Fruit fly (Drosophila melanogaster) whole organism, embryonic: Measurements from ENCODE around the gene Gbeta76C.
A peak's percentile ranks its signal among the peaks of the same experiment; 100 is the strongest.

ENCODE experiments used
- B-H2 ChIP-seq: fragments of 200-800 bp; sonication (Bioruptor generic); optimal IDR thresholded peaks from 2 replicates; lab custom pipeline; 2018; ENCODE audit warnings: missing biosample characterization, mild to moderate bottlenecking, missing genetic modification characterization
- CG11093 ChIP-seq: fragments of 200-800 bp; sonication (Bioruptor generic); IDR thresholded peaks from 3 replicates; pipeline ENCODE4 v1.3.6; 2022; ENCODE audit warnings: missing biosample characterization, missing genetic modification characterization
- CG13775 ChIP-seq: fragments of 200-800 bp; sonication (Bioruptor generic); optimal IDR thresholded peaks from 3 replicates; lab custom pipeline; 2017; ENCODE audit warnings: missing biosample characterization, mild to moderate bottlenecking, missing genetic modification characterization
- CG14441 ChIP-seq: fragments of 200-800 bp; sonication (Bioruptor generic); IDR thresholded peaks from 2 replicates; pipeline ENCODE4 v1.3.6; 2022; ENCODE audit warnings: missing biosample characterization, missing genetic modification characterization
- CG1832 ChIP-seq: fragments of 200-800 bp; sonication (Bioruptor generic); optimal IDR thresholded peaks from 2 replicates; lab custom pipeline; 2017; ENCODE audit warnings: missing biosample characterization, mild to moderate bottlenecking, missing genetic modification characterization, inconsistent platforms
- CG18599 ChIP-seq: fragments of 200-800 bp; sonication (Bioruptor generic); optimal IDR thresholded peaks from 3 replicates; lab custom pipeline; 2017; ENCODE audit warnings: missing biosample characterization, missing genetic modification characterization, mild to moderate bottlenecking, moderate library complexity, missing genetic modification reagents
- CG2120 ChIP-seq: fragments of 200-800 bp; sonication (Bioruptor generic); optimal IDR thresholded peaks from 3 replicates; lab custom pipeline; 2016; ENCODE audit warnings: missing biosample characterization, missing genetic modification characterization
- CG30403 ChIP-seq: fragments of 200-800 bp; sonication (Bioruptor generic); optimal IDR thresholded peaks from 3 replicates; lab custom pipeline; 2016; ENCODE audit warnings: missing biosample characterization, missing genetic modification characterization
- CG3065 ChIP-seq: fragments of 200-800 bp; sonication (Bioruptor generic); optimal IDR thresholded peaks from 2 replicates; lab custom pipeline; 2016; ENCODE audit warnings: missing biosample characterization, missing genetic modification characterization
- CG31365 ChIP-seq: fragments of 200-800 bp; sonication (Bioruptor generic); optimal IDR thresholded peaks from 2 replicates; lab custom pipeline; 2018; ENCODE audit warnings: missing biosample characterization, mild to moderate bottlenecking, missing genetic modification characterization
- CG32767 ChIP-seq: fragments of 200-800 bp; sonication (Bioruptor generic); IDR thresholded peaks from 2 replicates; pipeline ENCODE4 v1.3.6; 2022; ENCODE audit warnings: missing biosample characterization, missing genetic modification characterization
- CG32772 ChIP-seq: fragments of 200-800 bp; sonication (Bioruptor generic); IDR thresholded peaks from 2 replicates; pipeline ENCODE4 v1.3.6; 2022; ENCODE audit warnings: missing biosample characterization, missing genetic modification characterization
- CG3281 ChIP-seq: fragments of 200-800 bp; sonication (Bioruptor generic); optimal IDR thresholded peaks from 3 replicates; lab custom pipeline; 2017; ENCODE audit warnings: missing biosample characterization, mild to moderate bottlenecking, missing genetic modification characterization
- CG34224 ChIP-seq: fragments of 200-800 bp; sonication (Bioruptor generic); IDR thresholded peaks from 3 replicates; pipeline ENCODE4 v1.3.6; 2022; ENCODE audit warnings: missing biosample characterization, missing genetic modification characterization; ENCODE audit not compliant: partially characterized antibody
- CG5245 ChIP-seq: fragments of 200-800 bp; sonication (Bioruptor generic); optimal IDR thresholded peaks from 3 replicates; lab custom pipeline; 2016; ENCODE audit warnings: missing biosample characterization, missing genetic modification characterization
- CG6254 ChIP-seq: fragments of 200-800 bp; sonication (Bioruptor generic); optimal IDR thresholded peaks from 3 replicates; lab custom pipeline; 2017; ENCODE audit warnings: mild to moderate bottlenecking, missing biosample characterization, missing genetic modification reagents, missing genetic modification characterization
- CG8924 ChIP-seq: fragments of 200-800 bp; optimal IDR thresholded peaks from 3 replicates; lab custom pipeline; 2019; ENCODE audit warnings: missing biosample characterization, mild to moderate bottlenecking, missing genetic modification characterization, moderate library complexity
- Camta ChIP-seq: fragments of 200-800 bp; sonication (Bioruptor generic); optimal IDR thresholded peaks from 2 replicates; lab custom pipeline; 2016; ENCODE audit warnings: missing biosample characterization, missing genetic modification characterization
- Deaf1 ChIP-seq: fragments of 200-800 bp; optimal IDR thresholded peaks from 3 replicates; lab custom pipeline; 2019; ENCODE audit warnings: missing biosample characterization, mild to moderate bottlenecking, missing genetic modification characterization, moderate library complexity
- E2f1 ChIP-seq: fragments of 200-800 bp; sonication (Bioruptor generic); IDR thresholded peaks from 2 replicates; pipeline ENCODE4 v1.3.6; 2022; ENCODE audit warnings: missing biosample characterization, missing genetic modification characterization
- Eip74EF ChIP-seq, 2 experiments: fragments of 200-800 bp in 1 of 2; fragments of >200 bp in 1 of 2; sonication (Bioruptor generic) in 1 of 2; optimal IDR thresholded peaks; 2 replicates each; lab custom pipeline; 2017 to 2019; ENCODE audit warnings: missing biosample characterization in 2 of 2, missing genetic modification characterization in 2 of 2, mild to moderate bottlenecking in 1 of 2, moderate library complexity in 1 of 2
- Ets97D ChIP-seq: fragments of 200-800 bp; sonication (Bioruptor generic); optimal IDR thresholded peaks from 3 replicates; lab custom pipeline; 2016; ENCODE audit warnings: missing biosample characterization, missing genetic modification characterization
- HmgD ChIP-seq: fragments of 200-800 bp; sonication (Bioruptor generic); optimal IDR thresholded peaks from 3 replicates; lab custom pipeline; 2016; ENCODE audit warnings: missing biosample characterization, missing genetic modification characterization
- Jarid2 ChIP-seq: fragments of 200-800 bp; sonication (Bioruptor generic); optimal IDR thresholded peaks from 3 replicates; lab custom pipeline; 2017; ENCODE audit warnings: mild to moderate bottlenecking, missing biosample characterization, missing genetic modification reagents, missing genetic modification characterization
- NfI ChIP-seq: fragments of 200-800 bp; sonication (Bioruptor generic); optimal IDR thresholded peaks from 3 replicates; lab custom pipeline; 2018; ENCODE audit warnings: missing biosample characterization, mild to moderate bottlenecking, missing genetic modification characterization, moderate library complexity
- PHDP ChIP-seq: fragments of 200-800 bp; sonication (Bioruptor generic); optimal IDR thresholded peaks from 3 replicates; lab custom pipeline; 2018; ENCODE audit warnings: missing biosample characterization, mild to moderate bottlenecking, missing genetic modification characterization, moderate library complexity
- Xbp1 ChIP-seq: fragments of 200-800 bp; sonication (Bioruptor generic); optimal IDR thresholded peaks from 3 replicates; lab custom pipeline; 2016; ENCODE audit warnings: missing biosample characterization, mild to moderate bottlenecking, missing genetic modification characterization
- Xrp1 ChIP-seq: fragments of 200-800 bp; sonication (Bioruptor generic); IDR thresholded peaks from 2 replicates; pipeline ENCODE4 v1.3.6; 2022; ENCODE audit warnings: missing biosample characterization, missing genetic modification characterization
- corto ChIP-seq: fragments of 200-800 bp; sonication (Bioruptor generic); optimal IDR thresholded peaks from 2 replicates; lab custom pipeline; 2016; ENCODE audit warnings: missing biosample characterization, mild to moderate bottlenecking, missing genetic modification characterization, moderate library complexity
- crol ChIP-seq: fragments of 200-800 bp; sonication (Bioruptor generic); IDR thresholded peaks from 2 replicates; pipeline ENCODE4 v1.3.6; 2022; ENCODE audit warnings: missing biosample characterization, missing genetic modification characterization
- dmrt11E ChIP-seq: fragments of 200-800 bp; sonication (Bioruptor generic); optimal IDR thresholded peaks from 3 replicates; lab custom pipeline; 2018; ENCODE audit warnings: missing biosample characterization, mild to moderate bottlenecking, missing genetic modification characterization, moderate library complexity
- fru ChIP-seq: fragments of >200 bp; optimal IDR thresholded peaks from 2 replicates; lab custom pipeline; 2017
- gsb-n ChIP-seq: fragments of 200-800 bp; sonication (Bioruptor generic); optimal IDR thresholded peaks from 3 replicates; lab custom pipeline; 2018; ENCODE audit warnings: missing biosample characterization, mild to moderate bottlenecking, missing genetic modification characterization
- insv ChIP-seq, 2 experiments: fragments of 200-800 bp; sonication (Bioruptor generic); optimal IDR thresholded peaks; 3 replicates each; lab custom pipeline; 2016 to 2018; ENCODE audit warnings: missing biosample characterization in 2 of 2, missing genetic modification characterization in 2 of 2
- nerfin-2 ChIP-seq: fragments of 200-800 bp; sonication (Bioruptor generic); IDR thresholded peaks from 2 replicates; pipeline ENCODE4 v1.3.6; 2022; ENCODE audit warnings: missing biosample characterization, missing genetic modification characterization; ENCODE audit not compliant: partially characterized antibody
- pan ChIP-seq, 4 experiments: fragments of >200 bp in 3 of 4; fragments of 200-800 bp in 1 of 4; sonication (Bioruptor generic) in 1 of 4; optimal IDR thresholded peaks in 3 of 4; IDR thresholded peaks in 1 of 4; 2 replicates each; pipeline versions ENCODE4 v1.3.6 to Lab custom; 2017 to 2022; ENCODE audit warnings: missing biosample characterization in 2 of 4, missing genetic modification characterization in 2 of 4, mixed read lengths in 1 of 4
- sens ChIP-seq: fragments of 200-800 bp; sonication (Bioruptor generic); peaks from one replicate; lab custom pipeline; 2016; ENCODE audit warnings: missing biosample characterization, missing genetic modification characterization
- sens-2 ChIP-seq: fragments of 200-800 bp; sonication (Bioruptor generic); IDR thresholded peaks from 2 replicates; pipeline ENCODE4 v1.3.6; 2022; ENCODE audit warnings: missing biosample characterization, missing genetic modification characterization
- sob ChIP-seq: fragments of 200-800 bp; sonication (Bioruptor generic); IDR thresholded peaks from 2 replicates; pipeline ENCODE4 v1.3.6; 2022; ENCODE audit warnings: missing biosample characterization, missing genetic modification characterization
- ssp ChIP-seq: fragments of 200-800 bp; sonication (Bioruptor generic); IDR thresholded peaks from 2 replicates; pipeline ENCODE4 v1.3.6; 2022; ENCODE audit warnings: missing biosample characterization, missing genetic modification characterization
- tgo ChIP-seq: fragments of 200-800 bp; sonication (Bioruptor generic); IDR thresholded peaks from 3 replicates; pipeline ENCODE4 v1.3.6; 2022; ENCODE audit warnings: missing biosample characterization, missing genetic modification characterization
- tll ChIP-seq, 2 experiments: fragments of 200-800 bp in 1 of 2; fragments of >200 bp in 1 of 2; sonication (Bioruptor generic) in 1 of 2; optimal IDR thresholded peaks; 2 replicates each; lab custom pipeline; 2017 to 2019; ENCODE audit warnings: missing biosample characterization in 2 of 2, missing genetic modification characterization in 2 of 2, mild to moderate bottlenecking in 1 of 2, moderate library complexity in 1 of 2
- tx ChIP-seq: fragments of 200-800 bp; sonication (Bioruptor generic); optimal IDR thresholded peaks from 2 replicates; lab custom pipeline; 2016; ENCODE audit warnings: missing biosample characterization, missing genetic modification characterization
- usp ChIP-seq: fragments of >200 bp; optimal IDR thresholded peaks from 2 replicates; lab custom pipeline; 2017; ENCODE audit warnings: missing biosample characterization, missing genetic modification characterization
- vvl ChIP-seq: fragments of 200-800 bp; sonication (Bioruptor generic); IDR thresholded peaks from 2 replicates; pipeline ENCODE4 v1.3.6; 2022; ENCODE audit warnings: missing biosample characterization, missing genetic modification characterization
- yki ChIP-seq: fragments of >200 bp; optimal IDR thresholded peaks from 3 replicates; lab custom pipeline; 2018
- zf30C ChIP-seq: fragments of 200-800 bp; sonication (Bioruptor generic); optimal IDR thresholded peaks from 3 replicates; lab custom pipeline; 2018; ENCODE audit warnings: missing biosample characterization, mild to moderate bottlenecking, missing genetic modification characterization

Gene Gbeta76C

dm6 chr3L:19663605-19664230, 23.7 kb upstream of the Gbeta76C start, which contains the start of gene tey (continued):
- no peak for TF ChIP-seq yki (lab: Kevin White, UChicago)
- no peak for TF ChIP-seq pan (optimal IDR thresholded peaks at IDR 0.05; lab: Kevin White, UChicago)
- TF ChIP-seq pan (GFP tag; optimal IDR thresholded peaks at IDR 0.05 in 1 of 2, IDR thresholded peaks at IDR 0.05 in 1 of 2): peak in 1 of 2 experiments; percentile 39
- TF ChIP-seq usp (GFP tag; lab: Kevin White, UChicago): no peak
- TF ChIP-seq nerfin-2 (GFP tag; lab: Robert Waterston, UW): peak; percentile 13; the same call in 1 of the 2 replicates
- TF ChIP-seq CG32767 (GFP tag; lab: Robert Waterston, UW): 0 out of 2 replicates have a peak, but pooled peaks have one; percentile 14
- no peak for TF ChIP-seq sens-2
- TF ChIP-seq Jarid2 (GFP tag; lab: Kevin White, UChicago): peak; percentile 83
- TF ChIP-seq B-H2 (GFP tag; lab: Kevin White, UChicago): no peak
- TF ChIP-seq Deaf1 (tag; lab: Kevin White, UChicago): peak; percentile 42
- peak; percentile 41; the same call in 1 of the 2 replicates for TF ChIP-seq vvl (GFP tag; lab: Robert Waterston, UW)
- TF ChIP-seq CG8924 (tag; lab: Kevin White, UChicago): no peak
- TF ChIP-seq CG5245: no peak
- peak in 1 of 2 experiments; percentile 79 for TF ChIP-seq insv (GFP tag; optimal IDR thresholded peaks at IDR 0.05; lab: Kevin White, UChicago)
- peak; percentile 75 for TF ChIP-seq crol (GFP tag; lab: Robert Waterston, UW)
- peak; percentile 0 for TF ChIP-seq Ets97D
- 0 out of 3 replicates have a peak, but pooled peaks have one; percentile 29 for TF ChIP-seq CG34224 (GFP tag; lab: Robert Waterston, UW)
- TF ChIP-seq tll (GFP tag; optimal IDR thresholded peaks at IDR 0.05; lab: Kevin White, UChicago): peak in 1 of 2 experiments; percentile 2
- TF ChIP-seq E2f1 (GFP tag; lab: Robert Waterston, UW): 0 out of 2 replicates have a peak, but pooled peaks have one; percentile 12
- no peak for TF ChIP-seq PHDP (tag; lab: Kevin White, UChicago)
- peak; percentile 15 for TF ChIP-seq HmgD (GFP tag; lab: Kevin White, UChicago)
- TF ChIP-seq, all 482 proteins: peak for 48

- peak; percentile 5 for TF ChIP-seq CG2120
- peak; percentile 29; the same call in 1 of the 2 replicates for TF ChIP-seq Xrp1 (GFP tag; lab: Robert Waterston, UW)
- TF ChIP-seq tx (GFP tag; lab: Kevin White, UChicago): no peak
- no peak for TF ChIP-seq CG3065
- peak; percentile 21; the same call in 1 of the 2 replicates for TF ChIP-seq ssp (GFP tag; lab: Robert Waterston, UW)
- TF ChIP-seq CG8924 (tag; lab: Kevin White, UChicago): no peak
- TF ChIP-seq dmrt11E (tag; lab: Kevin White, UChicago): no peak
- TF ChIP-seq CG31365 (tag; lab: Kevin White, UChicago): no peak
- no peak for TF ChIP-seq gsb-n (tag; lab: Kevin White, UChicago)
- TF ChIP-seq CG1832: peak; percentile 50
- no peak for TF ChIP-seq CG3281 (GFP tag; lab: Kevin White, UChicago)
- TF ChIP-seq CG18599 (GFP tag; lab: Kevin White, UChicago): peak; percentile 26
- TF ChIP-seq tgo (GFP tag; lab: Robert Waterston, UW): peak; percentile 34; the same call in 1 of the 3 replicates
- TF ChIP-seq CG11093 (GFP tag; lab: Robert Waterston, UW): no peak
- TF ChIP-seq sob (GFP tag; lab: Robert Waterston, UW): 0 out of 2 replicates have a peak, but pooled peaks have one; percentile 35
- 0 out of 2 replicates have a peak, but pooled peaks have one; percentile 18 for TF ChIP-seq CG32772 (GFP tag; lab: Robert Waterston, UW)
- peak; percentile 20 for TF ChIP-seq zf30C (GFP tag; lab: Kevin White, UChicago)
- 0 out of 2 replicates have a peak, but pooled peaks have one; percentile 9 for TF ChIP-seq CG14441 (GFP tag; lab: Robert Waterston, UW)
- TF ChIP-seq CG6254 (GFP tag; lab: Kevin White, UChicago): no peak
- peak; percentile 6 for TF ChIP-seq Jarid2 (GFP tag; lab: Kevin White, UChicago)
- peak; percentile 67 for TF ChIP-seq sens (GFP tag; lab: Kevin White, UChicago)
- TF ChIP-seq Camta (GFP tag; lab: Kevin White, UChicago): no peak
- no peak for TF ChIP-seq fru (lab: Kevin White, UChicago)
- TF ChIP-seq corto (GFP tag; lab: Kevin White, UChicago): no peak
- TF ChIP-seq NfI (GFP tag; lab: Kevin White, UChicago): no peak
- peak; percentile 9 for TF ChIP-seq Xbp1
- no peak for TF ChIP-seq CG30403 (GFP tag; lab: Kevin White, UChicago)
- no peak for TF ChIP-seq CG13775 (GFP tag; lab: Kevin White, UChicago)
- no peak for TF ChIP-seq Eip74EF (GFP tag; optimal IDR thresholded peaks at IDR 0.05; lab: Kevin White, UChicago)
Measured at dm6 chr3L:19665059-19665626, 22.3 kb upstream of the Gbeta76C start.
